Worm (Caenorhabditis elegans): ENCODE data around the gene srsx-30.

The srsx-30 gene

DNA sequence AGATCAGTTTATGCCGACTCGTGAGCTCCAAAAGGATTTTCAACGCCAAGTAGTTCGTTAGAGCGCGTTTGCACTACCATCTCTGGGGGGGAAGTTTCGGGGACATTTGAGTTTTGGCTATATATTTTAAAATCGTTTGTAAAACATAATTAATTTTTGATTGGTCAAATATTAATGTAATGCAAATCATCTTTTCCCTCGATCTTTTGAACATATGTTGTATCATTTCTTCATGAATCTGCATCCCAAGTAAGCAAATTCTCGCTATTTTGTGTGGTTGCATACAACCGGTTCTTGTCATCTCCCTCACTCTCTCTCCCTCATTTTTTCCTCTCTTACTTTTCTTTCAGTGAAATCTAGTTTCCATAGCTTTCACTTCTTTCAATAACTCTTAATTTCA is 19.5 kb downstream of the srsx-30 start:
- TF ChIP-seq hmg-1.2 (GFP tag; IDR thresholded peaks at IDR 0.05) (peak; percentile 10; the same call in 1 of the 2 replicates), F22D6.2 (tag; optimal IDR thresholded peaks at IDR 0.05) (no peak), ceh-27 (GFP tag; optimal IDR thresholded peaks at IDR 0.05) (peak; percentile 56), nhr-120 (GFP tag; IDR thresholded peaks at IDR 0.05) (no peak), hsf-1 (GFP tag; IDR thresholded peaks at IDR 0.05) (no peak), F39B2.1 (GFP tag; IDR thresholded peaks at IDR 0.05) (no peak), tbx-9 (tag; optimal IDR thresholded peaks at IDR 0.05; ENCODE audit: borderline replicate concordance) (no peak), gei-17 (GFP tag; optimal IDR thresholded peaks at IDR 0.05) (no peak), rec-8 (tag; optimal IDR thresholded peaks at IDR 0.05) (no peak), ceh-40 (GFP tag; IDR thresholded peaks at IDR 0.05) (no peak), atf-7 (tag; optimal IDR thresholded peaks at IDR 0.05) (no peak), lin-54 (GFP tag; optimal IDR thresholded peaks at IDR 0.05) (no peak), attf-6 (GFP tag; IDR thresholded peaks at IDR 0.05) (no peak), dox-1 (GFP tag; IDR thresholded peaks at IDR 0.05) (peak; percentile 58; the same call in 1 of the 2 replicates), F57C9.4 (tag; optimal IDR thresholded peaks at IDR 0.05) (no peak), ztf-6 (GFP tag; IDR thresholded peaks at IDR 0.05) (no peak), ceh-91 (GFP tag; IDR thresholded peaks at IDR 0.05) (no peak), K11D2.4 (GFP tag; IDR thresholded peaks at IDR 0.05) (no peak), ccch-3 (GFP tag; optimal IDR thresholded peaks at IDR 0.05) (no peak), B0261.1 (tag; optimal IDR thresholded peaks at IDR 0.05) (no peak), lin-40 (tag; optimal IDR thresholded peaks at IDR 0.05) (peak; percentile 31), F37B4.10 (GFP tag; IDR thresholded peaks at IDR 0.05) (no peak), ZK185.1 (tag; optimal IDR thresholded peaks at IDR 0.05; ENCODE audit: poor library complexity, severe bottlenecking) (peak; percentile 2), F52B5.7 (tag; optimal IDR thresholded peaks at IDR 0.05) (no peak), C17E4.6 (GFP tag; IDR thresholded peaks at IDR 0.05) (no peak), repo-1 (tag; optimal IDR thresholded peaks at IDR 0.05) (no peak), bed-1 (GFP tag; IDR thresholded peaks at IDR 0.05) (no peak), snpc-3.4 (tag; optimal IDR thresholded peaks at IDR 0.05) (no peak), madf-10 (tag; optimal IDR thresholded peaks at IDR 0.05) (no peak), efl-1 (GFP tag; optimal IDR thresholded peaks at IDR 0.05) (no peak), unc-62 (GFP tag; optimal IDR thresholded peaks at IDR 0.05) (no peak), fkh-3 (tag; optimal IDR thresholded peaks at IDR 0.05) (no peak), mes-4 (tag; optimal IDR thresholded peaks at IDR 0.05) (no peak), C06A6.2 (GFP tag; conservative IDR thresholded peaks at IDR 0.05) (no peak), T07F8.4 (tag; optimal IDR thresholded peaks at IDR 0.05) (no peak), him-1 (tag; optimal IDR thresholded peaks at IDR 0.05) (no peak), tbp1 (GFP tag; optimal IDR thresholded peaks at IDR 0.05) (no peak), bed-2 (GFP tag; IDR thresholded peaks at IDR 0.05) (no peak), ztf-25 (GFP tag; IDR thresholded peaks at IDR 0.05) (no peak), somi-1 (GFP tag; optimal IDR thresholded peaks at IDR 0.05) (no peak), ceh-79 (tag; optimal IDR thresholded peaks at IDR 0.05) (no peak), Y79H2A.3 (GFP tag; conservative IDR thresholded peaks at IDR 0.05) (no peak), F55B11.4 (tag; optimal IDR thresholded peaks at IDR 0.05; ENCODE audit: borderline replicate concordance, insufficient read depth) (no peak), snpc-1.3 (tag; optimal IDR thresholded peaks at IDR 0.05; ENCODE audit: insufficient read depth) (no peak), dpff-1 (tag; optimal IDR thresholded peaks at IDR 0.05) (no peak), ets-4 (GFP tag; optimal IDR thresholded peaks at IDR 0.05) (no peak), T26A5.8 (tag; optimal IDR thresholded peaks at IDR 0.05) (no peak), aptf-3 (GFP tag; IDR thresholded peaks at IDR 0.05) (no peak), rcor-1 (GFP tag; IDR thresholded peaks at IDR 0.05) (no peak), mel-28 (tag; optimal IDR thresholded peaks at IDR 0.05; ENCODE audit: borderline replicate concordance) (no peak)

All from whole organism, young adult.